Fruit fly (Drosophila melanogaster) whole organism, prepupa: Measurements from ENCODE around the gene rdx.
A peak's percentile ranks its signal among the peaks of the same experiment; 100 is the strongest.

ENCODE experiments used
- Blimp-1 ChIP-seq: fragments of 200-800 bp; sonication (Bioruptor generic); optimal IDR thresholded peaks from 3 replicates; lab custom pipeline; 2017; ENCODE audit warnings: missing biosample characterization, missing genetic modification characterization, mild to moderate bottlenecking, moderate library complexity, missing genetic modification reagents
- CG10631 ChIP-seq: fragments of 200-800 bp; sonication (Bioruptor generic); optimal IDR thresholded peaks from 2 replicates; lab custom pipeline; 2016; ENCODE audit warnings: missing biosample characterization, missing genetic modification characterization
- CG10669 ChIP-seq: fragments of 200-800 bp; sonication (Bioruptor generic); optimal IDR thresholded peaks from 3 replicates; lab custom pipeline; 2018; ENCODE audit warnings: missing biosample characterization, mild to moderate bottlenecking, missing genetic modification characterization, moderate library complexity
- CG11294 ChIP-seq: fragments of 200-800 bp; sonication (Bioruptor generic); IDR thresholded peaks from 2 replicates; pipeline ENCODE4 v1.3.6; 2022; ENCODE audit warnings: missing biosample characterization, missing genetic modification characterization
- CG11762 ChIP-seq: fragments of 200-800 bp; sonication (Bioruptor generic); optimal IDR thresholded peaks from 3 replicates; lab custom pipeline; 2016; ENCODE audit warnings: missing biosample characterization, missing genetic modification characterization; ENCODE audit not compliant: insufficient read depth
- CG16779 ChIP-seq: fragments of 200-800 bp; sonication (Bioruptor generic); optimal IDR thresholded peaks from 3 replicates; lab custom pipeline; 2017; ENCODE audit warnings: missing biosample characterization, mild to moderate bottlenecking, missing genetic modification characterization
- CG3032 ChIP-seq: fragments of 200-800 bp; optimal IDR thresholded peaks from 2 replicates; lab custom pipeline; 2019; ENCODE audit warnings: missing biosample characterization, mild to moderate bottlenecking, missing genetic modification characterization, moderate library complexity
- CG31627 ChIP-seq: fragments of 200-800 bp; sonication (Bioruptor generic); optimal IDR thresholded peaks from 3 replicates; lab custom pipeline; 2016; ENCODE audit warnings: missing biosample characterization, missing genetic modification characterization
- CG34406 ChIP-seq: fragments of 200-800 bp; sonication (Bioruptor generic); optimal IDR thresholded peaks from 3 replicates; lab custom pipeline; 2016; ENCODE audit warnings: missing biosample characterization, missing genetic modification characterization
- CG3919 ChIP-seq: fragments of 200-800 bp; sonication (Bioruptor generic); optimal IDR thresholded peaks from 3 replicates; lab custom pipeline; 2016; ENCODE audit warnings: missing biosample characterization, missing genetic modification characterization
- CG4318 ChIP-seq: fragments of 200-800 bp; sonication (Bioruptor generic); optimal IDR thresholded peaks from 3 replicates; lab custom pipeline; 2017; ENCODE audit warnings: missing biosample characterization, mild to moderate bottlenecking, missing genetic modification characterization
- CG6163 ChIP-seq: fragments of 200-800 bp; sonication (Bioruptor generic); IDR thresholded peaks from 3 replicates; pipeline ENCODE4 v1.3.6; 2022; ENCODE audit warnings: missing biosample characterization, missing genetic modification characterization
- CG6276 ChIP-seq: fragments of 200-800 bp; sonication (Bioruptor generic); optimal IDR thresholded peaks from 2 replicates; lab custom pipeline; 2017; ENCODE audit warnings: missing biosample characterization, mild to moderate bottlenecking, missing genetic modification characterization
- CG6854 ChIP-seq: fragments of 200-800 bp; sonication (Bioruptor generic); optimal IDR thresholded peaks from 2 replicates; lab custom pipeline; 2017; ENCODE audit warnings: missing biosample characterization, mild to moderate bottlenecking, missing genetic modification characterization
- CG8119 ChIP-seq: fragments of 200-800 bp; sonication (Bioruptor generic); IDR thresholded peaks from 3 replicates; pipeline ENCODE4 v1.3.6; 2022; ENCODE audit warnings: missing biosample characterization, missing genetic modification characterization
- CG8319 ChIP-seq: fragments of 200-800 bp; sonication (Bioruptor generic); optimal IDR thresholded peaks from 3 replicates; lab custom pipeline; 2016; ENCODE audit warnings: missing biosample characterization, missing genetic modification characterization
- CG8632 ChIP-seq: fragments of 200-800 bp; sonication (Bioruptor generic); optimal IDR thresholded peaks from 3 replicates; lab custom pipeline; 2016; ENCODE audit warnings: missing biosample characterization, missing genetic modification characterization
- CG9139 ChIP-seq: fragments of 200-800 bp; sonication (Bioruptor generic); optimal IDR thresholded peaks from 3 replicates; lab custom pipeline; 2017; ENCODE audit warnings: missing biosample characterization, mild to moderate bottlenecking, missing genetic modification characterization
- Eip75B ChIP-seq: fragments of 200-800 bp; sonication (Bioruptor generic); optimal IDR thresholded peaks from 3 replicates; lab custom pipeline; 2016; ENCODE audit warnings: missing biosample characterization, missing genetic modification characterization
- Eip78C ChIP-seq: fragments of 200-800 bp; sonication (Bioruptor generic); peaks from one replicate; lab custom pipeline; 2016; ENCODE audit warnings: missing biosample characterization, missing genetic modification characterization
- Ets21C ChIP-seq: fragments of 200-800 bp; sonication (Bioruptor generic); optimal IDR thresholded peaks from 3 replicates; lab custom pipeline; 2016; ENCODE audit warnings: missing biosample characterization, missing genetic modification characterization
- Ets96B ChIP-seq: fragments of 200-800 bp; optimal IDR thresholded peaks from 2 replicates; lab custom pipeline; 2019; ENCODE audit warnings: missing biosample characterization, mild to moderate bottlenecking, missing genetic modification characterization, moderate library complexity
- Gug ChIP-seq: fragments of 200-800 bp; sonication (Bioruptor generic); IDR thresholded peaks from 2 replicates; pipeline ENCODE4 v1.3.6; 2022; ENCODE audit warnings: missing biosample characterization, missing genetic modification characterization
- Hr38 ChIP-seq: sonication (Bioruptor generic); optimal IDR thresholded peaks from 2 replicates; lab custom pipeline; 2016; ENCODE audit warnings: missing biosample characterization, missing genetic modification characterization
- Hr39 ChIP-seq: fragments of 200-800 bp; sonication (Bioruptor generic); optimal IDR thresholded peaks from 2 replicates; lab custom pipeline; 2016; ENCODE audit warnings: missing biosample characterization, missing genetic modification characterization
- Hr4 ChIP-seq: fragments of 200-800 bp; sonication (Bioruptor generic); optimal IDR thresholded peaks from 3 replicates; lab custom pipeline; 2016; ENCODE audit warnings: missing biosample characterization, missing genetic modification characterization
- Lpt ChIP-seq: fragments of 200-800 bp; sonication (Bioruptor generic); optimal IDR thresholded peaks from 3 replicates; lab custom pipeline; 2016; ENCODE audit warnings: missing biosample characterization, missing genetic modification characterization
- Smox ChIP-seq: fragments of 200-800 bp; sonication (Bioruptor generic); optimal IDR thresholded peaks from 3 replicates; lab custom pipeline; 2016; ENCODE audit warnings: missing biosample characterization, missing genetic modification characterization
- Sox102F ChIP-seq: fragments of 200-800 bp; sonication (Bioruptor generic); optimal IDR thresholded peaks from 2 replicates; lab custom pipeline; 2016; ENCODE audit warnings: missing biosample characterization, mild to moderate bottlenecking, missing genetic modification characterization
- Sox14 ChIP-seq: fragments of 200-800 bp; sonication (Bioruptor generic); optimal IDR thresholded peaks from 3 replicates; lab custom pipeline; 2016; ENCODE audit warnings: missing biosample characterization, missing genetic modification characterization
- Sox15 ChIP-seq: fragments of 200-800 bp; sonication (Bioruptor generic); optimal IDR thresholded peaks from 3 replicates; lab custom pipeline; 2016; ENCODE audit warnings: missing biosample characterization, missing genetic modification characterization
- achi ChIP-seq: fragments of 200-800 bp; sonication (Bioruptor generic); optimal IDR thresholded peaks from 3 replicates; lab custom pipeline; 2016; ENCODE audit warnings: missing biosample characterization, missing genetic modification characterization
- acj6 ChIP-seq: fragments of 200-800 bp; sonication (Bioruptor generic); optimal IDR thresholded peaks from 3 replicates; lab custom pipeline; 2016; ENCODE audit warnings: missing biosample characterization, missing genetic modification characterization
- dac ChIP-seq: fragments of 200-800 bp; sonication (Bioruptor generic); optimal IDR thresholded peaks from 2 replicates; lab custom pipeline; 2017; ENCODE audit warnings: missing biosample characterization, mild to moderate bottlenecking, missing genetic modification characterization
- dsx ChIP-seq: fragments of 200-800 bp; optimal IDR thresholded peaks from 3 replicates; lab custom pipeline; 2019; ENCODE audit warnings: missing biosample characterization, mild to moderate bottlenecking, missing genetic modification characterization, moderate library complexity; ENCODE audit not compliant: poor library complexity, severe bottlenecking
- esn ChIP-seq: fragments of 200-800 bp; sonication (Bioruptor generic); optimal IDR thresholded peaks from 2 replicates; lab custom pipeline; 2016; ENCODE audit warnings: missing biosample characterization, mild to moderate bottlenecking, missing genetic modification characterization, moderate library complexity
- fd59A ChIP-seq: fragments of 200-800 bp; sonication (Bioruptor generic); optimal IDR thresholded peaks from 2 replicates; lab custom pipeline; 2017; ENCODE audit warnings: missing biosample characterization, mild to moderate bottlenecking, missing genetic modification characterization, missing genetic modification reagents
- fd85E ChIP-seq: fragments of 200-800 bp; sonication (Bioruptor generic); optimal IDR thresholded peaks from 3 replicates; lab custom pipeline; 2016; ENCODE audit warnings: missing biosample characterization, missing genetic modification characterization
- lz ChIP-seq: fragments of 200-800 bp; sonication (Bioruptor generic); optimal IDR thresholded peaks from 3 replicates; lab custom pipeline; 2016; ENCODE audit warnings: missing biosample characterization, missing genetic modification characterization
- net ChIP-seq: fragments of 200-800 bp; sonication (Bioruptor generic); optimal IDR thresholded peaks from 3 replicates; lab custom pipeline; 2016; ENCODE audit warnings: missing biosample characterization, missing genetic modification characterization
- pdm3 ChIP-seq: fragments of 200-800 bp; sonication (Bioruptor generic); optimal IDR thresholded peaks from 3 replicates; lab custom pipeline; 2016; ENCODE audit warnings: missing biosample characterization, missing genetic modification characterization
- salr ChIP-seq, 2 experiments: fragments of 200-800 bp; sonication (Bioruptor generic); optimal IDR thresholded peaks; 3 replicates each; lab custom pipeline; 2016 to 2018; ENCODE audit warnings: missing biosample characterization in 2 of 2, missing genetic modification characterization in 2 of 2, mild to moderate bottlenecking in 1 of 2
- spab ChIP-seq: fragments of 200-800 bp; sonication (Bioruptor generic); optimal IDR thresholded peaks from 2 replicates; lab custom pipeline; 2017; ENCODE audit warnings: missing biosample characterization, mild to moderate bottlenecking, missing genetic modification characterization, missing genetic modification reagents
- svp ChIP-seq: fragments of 200-800 bp; sonication (Bioruptor generic); peaks from one replicate; lab custom pipeline; 2016; ENCODE audit warnings: missing biosample characterization, missing genetic modification characterization
- topi ChIP-seq: fragments of 200-800 bp; sonication (Bioruptor generic); optimal IDR thresholded peaks from 3 replicates; lab custom pipeline; 2016; ENCODE audit warnings: missing biosample characterization, missing genetic modification characterization
- vri ChIP-seq: fragments of 200-800 bp; sonication (Bioruptor generic); optimal IDR thresholded peaks from 3 replicates; lab custom pipeline; 2016; ENCODE audit warnings: missing biosample characterization, mild to moderate bottlenecking, missing genetic modification characterization

Gene rdx

dm6 chr3R:14006893-14007255 is 25.0 kb downstream of the rdx start (continued):
- TF ChIP-seq svp (GFP tag; lab: Kevin White, UChicago) (peak; percentile 94), acj6 (GFP tag; lab: Kevin White, UChicago) (peak; percentile 82), Hr39 (peak; percentile 76), Smox (GFP tag; lab: Kevin White, UChicago) (peak; percentile 82), Sox102F (GFP tag; lab: Kevin White, UChicago) (peak; percentile 66), CG6163 (GFP tag; lab: Robert Waterston, UW) (no peak), topi (GFP tag; lab: Kevin White, UChicago) (peak; percentile 85), Gug (GFP tag; lab: Robert Waterston, UW) (no peak), Lpt (GFP tag; lab: Kevin White, UChicago) (no peak), CG4318 (peak; percentile 1), pdm3 (GFP tag; lab: Kevin White, UChicago) (peak; percentile 74), CG11762 (GFP tag; lab: Kevin White, UChicago) (peak; percentile 67), CG3919 (GFP tag; lab: Kevin White, UChicago) (peak; percentile 76), CG3032 (peak; percentile 79), CG8319 (no peak), Sox15 (GFP tag; lab: Kevin White, UChicago) (peak; percentile 75), spab (GFP tag; lab: Kevin White, UChicago) (peak; percentile 82), CG8632 (GFP tag; lab: Kevin White, UChicago) (peak; percentile 74), net (GFP tag; lab: Kevin White, UChicago) (no peak), Eip75B (GFP tag; lab: Kevin White, UChicago) (no peak), lz (GFP tag; lab: Kevin White, UChicago) (peak; percentile 52), dac (GFP tag; lab: Kevin White, UChicago) (no peak)

DNA sequence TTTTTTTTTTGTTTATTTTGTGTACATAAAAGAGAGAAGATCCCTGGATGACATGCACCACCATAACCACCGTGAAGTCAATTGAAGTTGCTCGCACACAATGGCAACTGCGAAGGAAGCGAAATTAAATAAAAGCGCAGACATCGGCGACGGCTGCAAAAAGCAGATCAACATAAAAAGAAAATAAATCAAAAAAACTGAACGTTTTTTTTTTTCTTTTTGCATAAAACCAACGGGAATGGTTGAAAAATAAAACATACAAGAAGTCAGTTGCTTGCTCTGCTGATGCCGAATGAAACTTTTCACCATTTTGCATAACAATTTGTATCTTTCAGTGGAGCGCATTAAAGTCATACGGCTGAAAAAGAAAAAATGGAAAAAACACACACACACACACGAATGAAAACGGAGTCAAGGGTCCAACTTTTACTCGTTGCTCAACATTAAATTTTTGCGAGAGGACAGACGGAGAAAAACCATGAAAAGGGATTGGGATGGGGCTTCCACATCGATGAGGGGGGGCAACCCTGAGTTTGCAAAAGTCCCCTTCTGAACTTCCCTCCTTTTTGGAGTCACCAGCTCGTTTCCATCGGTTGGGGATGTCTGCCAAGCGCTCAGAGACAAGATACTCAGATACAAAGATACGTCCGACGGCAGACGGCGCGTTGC is 25.5 kb downstream of the rdx start:
- TF ChIP-seq CG11294 (GFP tag; lab: Robert Waterston, UW) (no peak), net (GFP tag; lab: Kevin White, UChicago) (peak; percentile 78), Smox (GFP tag; lab: Kevin White, UChicago) (peak; percentile 46), CG8319 (peak; percentile 41), fd85E (peak; percentile 13), Hr38 (GFP tag; lab: Kevin White, UChicago) (no peak), CG8632 (GFP tag; lab: Kevin White, UChicago) (peak; percentile 76), fd59A (GFP tag; lab: Kevin White, UChicago) (peak; percentile 38), dsx (GFP tag; lab: Kevin White, UChicago) (peak; percentile 79), Eip75B (GFP tag; lab: Kevin White, UChicago) (peak; percentile 75), CG3032 (peak; percentile 67), CG11762 (GFP tag; lab: Kevin White, UChicago) (peak; percentile 50), achi (GFP tag; lab: Kevin White, UChicago) (peak; percentile 75), Sox15 (GFP tag; lab: Kevin White, UChicago) (peak; percentile 1), Ets21C (GFP tag; lab: Kevin White, UChicago) (peak; percentile 8), CG16779 (tag; lab: Kevin White, UChicago) (peak; percentile 74), Hr4 (GFP tag; lab: Kevin White, UChicago) (peak; percentile 52), acj6 (GFP tag; lab: Kevin White, UChicago) (peak; percentile 70), Ets96B (tag; lab: Kevin White, UChicago) (peak; percentile 63), spab (GFP tag; lab: Kevin White, UChicago) (peak; percentile 65), CG10631 (GFP tag; lab: Kevin White, UChicago) (peak; percentile 10), CG8119 (GFP tag; lab: Robert Waterston, UW) (peak; percentile 74; the same call in 2 of the 3 replicates), CG10669 (GFP tag; lab: Kevin White, UChicago) (peak; percentile 61), topi (GFP tag; lab: Kevin White, UChicago) (peak; percentile 66), esn (GFP tag; lab: Kevin White, UChicago) (peak; percentile 56), CG6854 (GFP tag; lab: Kevin White, UChicago) (peak; percentile 79), CG3919 (GFP tag; lab: Kevin White, UChicago) (peak; percentile 65), Blimp-1 (GFP tag; lab: Kevin White, UChicago) (peak; percentile 34), CG6276 (GFP tag; lab: Kevin White, UChicago) (peak; percentile 13), CG34406 (GFP tag; lab: Kevin White, UChicago) (peak; percentile 73), CG9139 (GFP tag; lab: Kevin White, UChicago) (peak; percentile 90), Sox102F (GFP tag; lab: Kevin White, UChicago) (peak; percentile 72), vri (GFP tag; lab: Kevin White, UChicago) (peak; percentile 58), CG31627 (GFP tag; lab: Kevin White, UChicago) (peak; percentile 45), salr (GFP tag; optimal IDR thresholded peaks at IDR 0.05; lab: Kevin White, UChicago) (peak; percentile 23 to 64), Sox14 (peak; percentile 41), Eip78C (peak; percentile 93), Gug (GFP tag; lab: Robert Waterston, UW) (no peak)
